Worm (Caenorhabditis elegans): ENCODE measurements around the gene Y42G9A.1.
"Not testable (repeated sequence)": the region's sequence is repeated elsewhere in the genome, so short reads cannot be mapped to it uniquely, and the experiment has no call there.

The Y42G9A.1 gene

ce11 chrIII:6133389-6133789 lies 16.4 kb upstream of the Y42G9A.1 start:
- TF ChIP-seq unc-55 (GFP tag; optimal IDR thresholded peaks at IDR 0.05) (peak; percentile 19), sma-9 (GFP tag; optimal IDR thresholded peaks at IDR 0.05) (peak; percentile 14), Y55F3AM.14 (GFP tag; optimal IDR thresholded peaks at IDR 0.05) (peak; percentile 91), crh-2 (tag; optimal IDR thresholded peaks at IDR 0.05) (peak; percentile 16), mdl-1 (tag; optimal IDR thresholded peaks at IDR 0.05) (peak in 1 of 2 experiments; percentile 0), F13H6.1 (tag; optimal IDR thresholded peaks at IDR 0.05) (peak; percentile 82), nhr-129 (tag; optimal IDR thresholded peaks at IDR 0.05) (peak; percentile 11), lin-13 (GFP tag; optimal IDR thresholded peaks at IDR 0.05) (peak; percentile 35), lsy-2 (tag; optimal IDR thresholded peaks at IDR 0.05) (peak in 1 of 2 experiments; percentile 7)
- not testable (repeated sequence) for TF ChIP-seq sma-9 (tag; optimal IDR thresholded peaks at IDR 0.05)

ce11 chrIII:6134111-6134510 lies 15.7 kb upstream of the Y42G9A.1 start:
- TF ChIP-seq crh-2 (tag; optimal IDR thresholded peaks at IDR 0.05) (peak; percentile 16), fos-1 (tag; optimal IDR thresholded peaks at IDR 0.05) (peak; percentile 34), nhr-21 (tag; optimal IDR thresholded peaks at IDR 0.05) (no peak), nhr-129 (tag; optimal IDR thresholded peaks at IDR 0.05) (peak; percentile 5), lin-13 (GFP tag; optimal IDR thresholded peaks at IDR 0.05) (no peak), mbf-1 (tag; optimal IDR thresholded peaks at IDR 0.05) (no peak), elt-1 (tag; optimal IDR thresholded peaks at IDR 0.05) (no peak), dmd-4 (tag; optimal IDR thresholded peaks at IDR 0.05) (no peak)

- TF ChIP-seq unc-55 (GFP tag; optimal IDR thresholded peaks at IDR 0.05) (peak; percentile 2), ztf-4 (tag; optimal IDR thresholded peaks at IDR 0.05) (no peak), F13H6.1 (tag; optimal IDR thresholded peaks at IDR 0.05) (peak; percentile 59), Y55F3AM.14 (GFP tag; optimal IDR thresholded peaks at IDR 0.05) (peak; percentile 19), C34F6.9 (tag; optimal IDR thresholded peaks at IDR 0.05) (peak; percentile 10), ceh-16 (tag; optimal IDR thresholded peaks at IDR 0.05) (no peak), sem-4 (tag; optimal IDR thresholded peaks at IDR 0.05) (peak; percentile 27), nhr-25 (tag; optimal IDR thresholded peaks at IDR 0.05) (no peak), egl-27 (tag; optimal IDR thresholded peaks at IDR 0.05) (peak; percentile 4), snpc-4 (tag; optimal IDR thresholded peaks at IDR 0.05) (peak; percentile 45), zag-1 (tag; optimal IDR thresholded peaks at IDR 0.05) (no peak)
Observed at ce11 chrIII:6135211-6135610, 14.6 kb upstream of the Y42G9A.1 start.

- TF ChIP-seq lsy-2 (tag; optimal IDR thresholded peaks at IDR 0.05) (peak in 1 of 2 experiments; percentile 9), mdl-1 (tag; optimal IDR thresholded peaks at IDR 0.05) (no peak)
Observed at ce11 chrIII:6136178-6136577, 13.6 kb upstream of the Y42G9A.1 start, which contains the start of gene mvk-1. mvk-1 (minus strand) TSS chrIII:6136278.

- TF ChIP-seq F13H6.1 (tag; optimal IDR thresholded peaks at IDR 0.05), result peak; percentile 93
- TF ChIP-seq aly-2 (tag; optimal IDR thresholded peaks at IDR 0.05), result no peak
- no peak for TF ChIP-seq nhr-237 (tag; optimal IDR thresholded peaks at IDR 0.05)
- peak; percentile 53 for TF ChIP-seq egl-27 (tag; optimal IDR thresholded peaks at IDR 0.05)
- TF ChIP-seq blmp-1 (tag; optimal IDR thresholded peaks at IDR 0.05; ENCODE audit: insufficient read depth), result no peak
- TF ChIP-seq mbf-1 (tag; optimal IDR thresholded peaks at IDR 0.05), result no peak
- no peak for TF ChIP-seq R02D3.7 (tag; optimal IDR thresholded peaks at IDR 0.05)
- peak; percentile 87 for TF ChIP-seq sem-4 (tag; optimal IDR thresholded peaks at IDR 0.05)
- no peak for TF ChIP-seq ztf-11 (tag; optimal IDR thresholded peaks at IDR 0.05)
- TF ChIP-seq unc-62 (GFP tag; optimal IDR thresholded peaks at IDR 0.05), result no peak
- TF ChIP-seq elt-1 (tag; optimal IDR thresholded peaks at IDR 0.05), result no peak
- peak; percentile 20 for TF ChIP-seq ZK546.5 (tag; optimal IDR thresholded peaks at IDR 0.05)
- TF ChIP-seq C34F6.9 (tag; optimal IDR thresholded peaks at IDR 0.05), result peak; percentile 77
- no peak for TF ChIP-seq nhr-77 (tag; optimal IDR thresholded peaks at IDR 0.05)
- no peak for TF ChIP-seq dmd-4 (tag; optimal IDR thresholded peaks at IDR 0.05)
- peak; percentile 16 for TF ChIP-seq lin-11 (tag; optimal IDR thresholded peaks at IDR 0.05)
- TF ChIP-seq nhr-11 (tag; optimal IDR thresholded peaks at IDR 0.05), result no peak
- peak; percentile 93 for TF ChIP-seq zag-1 (tag; optimal IDR thresholded peaks at IDR 0.05)
- TF ChIP-seq elt-3 (tag; optimal IDR thresholded peaks at IDR 0.05), result no peak
- TF ChIP-seq crh-2 (tag; optimal IDR thresholded peaks at IDR 0.05), result peak; percentile 81
- TF ChIP-seq ztf-4 (tag; optimal IDR thresholded peaks at IDR 0.05), result peak; percentile 62
- no peak for TF ChIP-seq ama-1 (optimal IDR thresholded peaks at IDR 0.05)
- TF ChIP-seq ztf-1 (GFP tag; conservative IDR thresholded peaks at IDR 0.05), result no peak
- TF ChIP-seq snpc-4 (tag; optimal IDR thresholded peaks at IDR 0.05), result no peak
- peak; percentile 92 for TF ChIP-seq sma-9 (GFP tag; optimal IDR thresholded peaks at IDR 0.05)
- no peak for TF ChIP-seq sma-9 (tag; optimal IDR thresholded peaks at IDR 0.05)
- TF ChIP-seq nhr-6 (tag; optimal IDR thresholded peaks at IDR 0.05), result peak; percentile 49
- peak; percentile 71 for TF ChIP-seq nhr-129 (tag; optimal IDR thresholded peaks at IDR 0.05)
- no peak for TF ChIP-seq skn-1 (tag; optimal IDR thresholded peaks at IDR 0.05)
- no peak for TF ChIP-seq unc-39 (tag; optimal IDR thresholded peaks at IDR 0.05)
- peak; percentile 84 for TF ChIP-seq Y55F3AM.14 (GFP tag; optimal IDR thresholded peaks at IDR 0.05)
- no peak for TF ChIP-seq sma-3 (GFP tag; optimal IDR thresholded peaks at IDR 0.05)
- no peak for TF ChIP-seq peb-1 (tag; optimal IDR thresholded peaks at IDR 0.05)
- TF ChIP-seq nhr-10 (tag; optimal IDR thresholded peaks at IDR 0.05), result no peak
- TF ChIP-seq fos-1 (tag; optimal IDR thresholded peaks at IDR 0.05), result no peak
- no peak for TF ChIP-seq ceh-82 (tag; optimal IDR thresholded peaks at IDR 0.05)
- no peak for TF ChIP-seq nhr-21 (tag; optimal IDR thresholded peaks at IDR 0.05)
- TF ChIP-seq lin-13 (GFP tag; optimal IDR thresholded peaks at IDR 0.05), result peak; percentile 73
Observed at ce11 chrIII:6137431-6137830, 12.3 kb upstream of the Y42G9A.1 start.
